Fruit fly (Drosophila melanogaster): Measurements from ENCODE around the gene CG1662.
A peak's percentile ranks its signal among the peaks of the same experiment; 100 is the strongest.

Gene CG1662

dm6 chrX:13387373-13387850 is at the start of gene CG1662, which contains the start of gene Ype (continued):
- TF ChIP-seq maf-S (GFP tag; optimal IDR thresholded peaks at IDR 0.05) (peak; percentile 60), CG7556 (GFP tag; optimal IDR thresholded peaks at IDR 0.05) (peak; percentile 73), CG2889 (GFP tag; IDR thresholded peaks at IDR 0.05) (peak; percentile 50; the same call in 2 of the 3 replicates), Aef1 (GFP tag; IDR thresholded peaks at IDR 0.05) (peak; percentile 69), CG2116 (GFP tag; optimal IDR thresholded peaks at IDR 0.05) (peak; percentile 86), unc-4 (GFP tag; IDR thresholded peaks at IDR 0.05; ENCODE audit: partially characterized antibody) (peak; percentile 77), Kr (GFP tag; optimal IDR thresholded peaks at IDR 0.05) (no peak), CG9932 (GFP tag; IDR thresholded peaks at IDR 0.05) (peak; percentile 83), al (GFP tag; IDR thresholded peaks at IDR 0.05) (peak; percentile 55), CG10543 (GFP tag; optimal IDR thresholded peaks at IDR 0.05) (peak; percentile 84), slbo (GFP tag; IDR thresholded peaks at IDR 0.05) (peak; percentile 85), D19A (tag; optimal IDR thresholded peaks at IDR 0.05) (peak; percentile 58), tna (GFP tag; IDR thresholded peaks at IDR 0.05; ENCODE audit: partially characterized antibody) (no peak; the same call in 1 of the 2 replicates), CG4730 (GFP tag; IDR thresholded peaks at IDR 0.05) (peak; percentile 52), CG6854 (GFP tag; optimal IDR thresholded peaks at IDR 0.05) (no peak), CG3838 (GFP tag; optimal IDR thresholded peaks at IDR 0.05) (peak; percentile 22), NC2α (GFP tag; optimal IDR thresholded peaks at IDR 0.05) (peak; percentile 37), BEAF-32 (GFP tag; optimal IDR thresholded peaks at IDR 0.05) (peak; percentile 90), Neu2 (GFP tag; optimal IDR thresholded peaks at IDR 0.05; ENCODE audit: borderline replicate concordance) (no peak), mam (GFP tag; optimal IDR thresholded peaks at IDR 0.05) (peak; percentile 76), vfl (GFP tag; optimal IDR thresholded peaks at IDR 0.05) (peak; percentile 63), jumu (GFP tag; optimal IDR thresholded peaks at IDR 0.05) (peak; percentile 67), CG9609 (GFP tag; optimal IDR thresholded peaks at IDR 0.05) (peak; percentile 56), Scr (GFP tag; IDR thresholded peaks at IDR 0.05; ENCODE audit: partially characterized antibody) (peak; percentile 82), CG13296 (GFP tag; optimal IDR thresholded peaks at IDR 0.05) (peak; percentile 67), sima (GFP tag; optimal IDR thresholded peaks at IDR 0.05) (no peak), HLH4C (GFP tag; IDR thresholded peaks at IDR 0.05; ENCODE audit: partially characterized antibody) (peak; percentile 64; the same call in 2 of the 3 replicates), Nf-YB (GFP tag; optimal IDR thresholded peaks at IDR 0.05) (peak; percentile 49), Lim3 (GFP tag; IDR thresholded peaks at IDR 0.05) (no peak), CG2712 (tag; optimal IDR thresholded peaks at IDR 0.05) (peak; percentile 78), CG1647 (GFP tag; optimal IDR thresholded peaks at IDR 0.05) (peak; percentile 46), grau (tag; optimal IDR thresholded peaks at IDR 0.05) (peak; percentile 77), zfh1 (GFP tag; IDR thresholded peaks at IDR 0.05) (peak; percentile 62; the same call in 1 of the 3 replicates), Taf1 (GFP tag; IDR thresholded peaks at IDR 0.05) (peak; percentile 8; the same call in 1 of the 2 replicates), shn (GFP tag; optimal IDR thresholded peaks at IDR 0.05) (peak; percentile 60), schlank (tag; optimal IDR thresholded peaks at IDR 0.05) (no peak), Meics (GFP tag; optimal IDR thresholded peaks at IDR 0.05) (peak; percentile 73), Asciz (GFP tag; optimal IDR thresholded peaks at IDR 0.05) (peak; percentile 19), CG9437 (GFP tag; optimal IDR thresholded peaks at IDR 0.05) (peak; percentile 57), CG11093 (GFP tag; IDR thresholded peaks at IDR 0.05) (0 out of 3 replicates have a peak, but pooled peaks have one; percentile 6), CG10654 (GFP tag; optimal IDR thresholded peaks at IDR 0.05) (peak; percentile 69), CG8924 (tag; optimal IDR thresholded peaks at IDR 0.05) (peak; percentile 80), Sin3A (optimal IDR thresholded peaks at IDR 0.05) (peak; percentile 76), chn (GFP tag; optimal IDR thresholded peaks at IDR 0.05) (peak; percentile 76), CG9727 (GFP tag; optimal IDR thresholded peaks at IDR 0.05) (peak; percentile 80), hkb (optimal IDR thresholded peaks at IDR 0.05) (no peak), hkb (GFP tag; IDR thresholded peaks at IDR 0.05) (peak; percentile 59), NC2β (GFP tag; optimal IDR thresholded peaks at IDR 0.05) (peak; percentile 42), sisA (GFP tag; IDR thresholded peaks at IDR 0.05) (peak; percentile 62; the same call in 1 of the 2 replicates), CG9817 (tag; optimal IDR thresholded peaks at IDR 0.05) (peak; percentile 82), CG7745 (tag; optimal IDR thresholded peaks at IDR 0.05) (no peak)

All from whole organism, embryonic.